Fruit fly (Drosophila melanogaster): Measurements from ENCODE around the gene Trx2.
A peak's percentile ranks its signal among the peaks of the same experiment; 100 is the strongest.

- TF ChIP-seq tai (GFP tag; optimal IDR thresholded peaks at IDR 0.05) (no peak), usp (GFP tag; optimal IDR thresholded peaks at IDR 0.05) (no peak), pan (optimal IDR thresholded peaks at IDR 0.05) (no peak), Rel (GFP tag; optimal IDR thresholded peaks at IDR 0.05) (no peak), Rel (tag; optimal IDR thresholded peaks at IDR 0.05) (peak; percentile 41), Hnf4 (GFP tag; optimal IDR thresholded peaks at IDR 0.05) (peak; percentile 69), Myc (optimal IDR thresholded peaks at IDR 0.05) (no peak), sage (GFP tag; optimal IDR thresholded peaks at IDR 0.05) (no peak), h (GFP tag; optimal IDR thresholded peaks at IDR 0.05) (peak; percentile 8)
Observed at dm6 chr2L:9616654-9617053, 3.7 kb downstream of the Trx2 start.
